Fruit fly (Drosophila melanogaster): ENCODE results near the gene OtopLb.
A peak's percentile ranks its signal among the peaks of the same experiment; 100 is the strongest.

The OtopLb gene

DNA sequence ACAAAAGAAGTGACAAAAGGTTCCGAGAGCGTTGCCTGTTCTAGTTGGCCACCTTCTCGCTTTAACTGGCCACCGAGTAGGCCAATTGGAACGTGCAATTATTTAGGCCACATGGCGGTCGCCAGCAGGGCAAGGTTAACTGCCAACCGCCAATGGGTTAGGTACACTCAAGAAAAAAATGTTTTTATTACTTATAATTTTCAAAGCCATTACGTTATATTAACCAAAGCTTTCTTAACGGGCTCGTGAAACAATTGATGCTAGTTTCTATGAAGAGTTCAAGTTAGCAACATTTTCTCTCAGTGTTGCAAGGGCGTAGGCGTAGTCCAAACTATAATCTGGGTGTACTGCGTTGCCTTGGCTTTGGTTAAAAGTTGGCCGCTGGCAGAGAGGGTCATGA lies 34.3 kb downstream of the OtopLb start:
- TF ChIP-seq eg (GFP tag; IDR thresholded peaks at IDR 0.05), result peak; percentile 60; the same call in 2 of the 3 replicates
- TF ChIP-seq CG6163 (GFP tag; IDR thresholded peaks at IDR 0.05), result peak; percentile 33; the same call in 1 of the 3 replicates
- TF ChIP-seq Gug (GFP tag; IDR thresholded peaks at IDR 0.05), result peak; percentile 33; the same call in 1 of the 2 replicates
- peak; percentile 6 for TF ChIP-seq CG32006 (GFP tag; optimal IDR thresholded peaks at IDR 0.05)
- TF ChIP-seq CG7368 (GFP tag; optimal IDR thresholded peaks at IDR 0.05), result no peak
- peak; percentile 47 for TF ChIP-seq Eip78C (GFP tag)
- TF ChIP-seq Ets21C (GFP tag; optimal IDR thresholded peaks at IDR 0.05), result no peak
- TF ChIP-seq CG11294 (GFP tag; IDR thresholded peaks at IDR 0.05), result peak; percentile 32; the same call in 1 of the 2 replicates

DNA sequence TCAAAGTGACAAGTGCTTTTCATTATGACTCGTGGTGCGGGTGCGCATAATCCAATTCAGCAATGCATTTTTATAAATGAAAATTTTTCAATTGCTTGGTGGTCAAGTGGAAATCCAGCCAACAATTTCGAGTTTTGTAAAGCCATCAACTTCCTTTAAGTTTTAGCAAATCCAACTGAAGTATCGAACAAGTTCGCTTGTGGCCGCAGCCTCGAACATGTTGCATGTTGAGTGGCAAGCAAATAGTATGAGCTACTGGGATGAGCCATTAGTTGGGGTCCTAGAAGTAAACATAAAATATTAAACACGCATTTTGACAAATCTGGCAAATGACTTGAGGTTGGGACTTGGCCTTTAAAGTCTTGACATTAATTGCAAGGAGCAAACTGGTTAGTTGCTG lies 49.1 kb downstream of the OtopLb start:
- TF ChIP-seq Blimp-1 (GFP tag; optimal IDR thresholded peaks at IDR 0.05), result no peak
- TF ChIP-seq Eip75B (GFP tag; optimal IDR thresholded peaks at IDR 0.05), result no peak
- TF ChIP-seq CG11762 (GFP tag; optimal IDR thresholded peaks at IDR 0.05; ENCODE audit: insufficient read depth), result no peak
- TF ChIP-seq cyc (GFP tag; optimal IDR thresholded peaks at IDR 0.05), result no peak
- no peak for TF ChIP-seq Sox102F (GFP tag; optimal IDR thresholded peaks at IDR 0.05)
- no peak for TF ChIP-seq CG6163 (GFP tag; IDR thresholded peaks at IDR 0.05)
- TF ChIP-seq CG6808 (GFP tag; optimal IDR thresholded peaks at IDR 0.05), result no peak
- no peak for TF ChIP-seq Smox (GFP tag; optimal IDR thresholded peaks at IDR 0.05)
- no peak for TF ChIP-seq CG9139 (GFP tag; optimal IDR thresholded peaks at IDR 0.05)
- TF ChIP-seq Hr39 (GFP tag; optimal IDR thresholded peaks at IDR 0.05), result no peak
- TF ChIP-seq ss (GFP tag; optimal IDR thresholded peaks at IDR 0.05), result no peak
- TF ChIP-seq Ets96B (tag; optimal IDR thresholded peaks at IDR 0.05), result no peak
- TF ChIP-seq dsx (GFP tag; optimal IDR thresholded peaks at IDR 0.05; ENCODE audit: poor library complexity, severe bottlenecking), result no peak
- TF ChIP-seq dac (GFP tag; optimal IDR thresholded peaks at IDR 0.05), result no peak

DNA sequence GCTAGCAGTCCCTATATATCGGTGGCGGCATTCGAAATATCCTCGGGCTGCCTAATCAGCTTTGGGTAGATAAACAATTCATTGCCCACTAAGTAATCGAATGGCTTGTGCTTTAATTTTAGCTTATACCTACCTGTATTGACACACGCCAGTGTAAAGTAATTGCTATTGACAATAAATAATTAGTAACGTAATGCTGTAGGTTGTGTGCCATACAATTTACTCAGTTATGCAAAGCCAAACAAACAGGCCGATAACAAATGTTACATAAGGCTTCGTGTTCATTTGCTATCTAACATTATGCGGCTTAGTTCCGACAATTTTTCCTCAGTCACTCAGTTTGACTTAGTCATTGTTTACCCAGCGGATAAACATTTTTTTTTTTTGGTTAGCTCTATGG lies 51.6 kb downstream of the OtopLb start:
- TF ChIP-seq acj6 (GFP tag; optimal IDR thresholded peaks at IDR 0.05) (no peak), Smox (GFP tag; optimal IDR thresholded peaks at IDR 0.05) (no peak), fkh (GFP tag; optimal IDR thresholded peaks at IDR 0.05) (peak; percentile 37)
